Worm (Caenorhabditis elegans) whole organism, L3 larva: ENCODE results near the gene cyp-14A4.

Source experiments
- R02D3.7 ChIP-seq: fragments of 150-350 bp; optimal IDR thresholded peaks from 2 replicates; lab custom pipeline; 2014; ENCODE audit warnings: missing biosample characterization, missing genetic modification characterization
- ZK546.5 ChIP-seq: sonication (generic microtip); optimal IDR thresholded peaks from 2 replicates; lab custom pipeline; 2017; ENCODE audit warnings: missing biosample characterization, missing genetic modification characterization
- ama-1 ChIP-seq: fragments of 150-350 bp; optimal IDR thresholded peaks from 2 replicates; lab custom pipeline; 2018
- ceh-16 ChIP-seq: sonication (generic microtip); optimal IDR thresholded peaks from 2 replicates; lab custom pipeline; 2017; ENCODE audit warnings: missing biosample characterization, missing genetic modification characterization
- ceh-28 ChIP-seq: fragments of 150-350 bp; optimal IDR thresholded peaks from 2 replicates; lab custom pipeline; 2014; ENCODE audit warnings: missing biosample characterization, missing genetic modification reagents, missing genetic modification characterization
- ceh-82 ChIP-seq: fragments of 150-350 bp; optimal IDR thresholded peaks from 2 replicates; lab custom pipeline; 2014; ENCODE audit warnings: missing biosample characterization, missing genetic modification characterization
- ceh-9 ChIP-seq: sonication (generic microtip); optimal IDR thresholded peaks from 2 replicates; lab custom pipeline; 2018; ENCODE audit warnings: missing biosample characterization, missing genetic modification characterization
- egl-27 ChIP-seq: sonication (generic microtip); optimal IDR thresholded peaks from 4 replicates; lab custom pipeline; 2017; ENCODE audit warnings: missing biosample characterization, missing genetic modification reagents, missing genetic modification characterization
- egl-5 ChIP-seq: fragments of 150-350 bp; optimal IDR thresholded peaks from 2 replicates; lab custom pipeline; 2017; ENCODE audit warnings: missing biosample characterization, missing genetic modification reagents, missing genetic modification characterization, inconsistent platforms
- elt-1 ChIP-seq: fragments of 150-350 bp; optimal IDR thresholded peaks from 2 replicates; lab custom pipeline; 2014; ENCODE audit warnings: missing biosample characterization, missing genetic modification characterization
- elt-2 ChIP-seq: sonication (generic microtip); optimal IDR thresholded peaks from 2 replicates; lab custom pipeline; 2016; ENCODE audit warnings: missing genetic modification reagents, mild to moderate bottlenecking, missing genetic modification characterization, missing compliant biosample characterization
- elt-3 ChIP-seq, 3 experiments: fragments of 150-350 bp in 1 of 3; sonication (generic microtip) in 2 of 3; optimal IDR thresholded peaks; 2 replicates in 2 of 3; 4 replicates in 1 of 3; lab custom pipeline; 2014 to 2017; ENCODE audit warnings: missing biosample characterization in 3 of 3, missing genetic modification characterization in 3 of 3
- eor-1 ChIP-seq, 2 experiments: fragments of 150-350 bp; optimal IDR thresholded peaks; 2 replicates each; lab custom pipeline; 2014 to 2018; ENCODE audit warnings: missing biosample characterization in 2 of 2, missing genetic modification characterization in 2 of 2
- fkh-2 ChIP-seq: fragments of 150-350 bp; optimal IDR thresholded peaks from 2 replicates; lab custom pipeline; 2014; ENCODE audit warnings: missing biosample characterization, missing genetic modification reagents, missing genetic modification characterization
- fos-1 ChIP-seq: fragments of 150-350 bp; optimal IDR thresholded peaks from 2 replicates; lab custom pipeline; 2014; ENCODE audit warnings: missing biosample characterization, missing genetic modification characterization
- hmg-11 ChIP-seq: sonication (generic microtip); optimal IDR thresholded peaks from 2 replicates; lab custom pipeline; 2016; ENCODE audit warnings: missing genetic modification characterization, missing compliant biosample characterization
- mdl-1 ChIP-seq: fragments of 150-350 bp; optimal IDR thresholded peaks from 2 replicates; lab custom pipeline; 2014; ENCODE audit warnings: missing biosample characterization, missing genetic modification characterization
- mml-1 ChIP-seq: fragments of 150-350 bp; sonication (generic microtip); optimal IDR thresholded peaks from 3 replicates; lab custom pipeline; 2014; ENCODE audit warnings: missing biosample characterization, missing genetic modification characterization
- nfya-1 ChIP-seq: sonication (generic microtip); optimal IDR thresholded peaks from 2 replicates; lab custom pipeline; 2017; ENCODE audit warnings: missing genetic modification characterization, mild to moderate bottlenecking, missing compliant biosample characterization, antibody characterized with exemption, moderate library complexity; ENCODE audit not compliant: insufficient read depth
- nhr-11 ChIP-seq: fragments of 150-350 bp; optimal IDR thresholded peaks from 2 replicates; lab custom pipeline; 2014; ENCODE audit warnings: missing biosample characterization, missing genetic modification characterization
- nhr-12 ChIP-seq: fragments of 150-350 bp; optimal IDR thresholded peaks from 2 replicates; lab custom pipeline; 2014; ENCODE audit warnings: missing biosample characterization, missing genetic modification characterization
- nhr-23 ChIP-seq: fragments of 150-350 bp; optimal IDR thresholded peaks from 2 replicates; lab custom pipeline; 2014; ENCODE audit warnings: missing biosample characterization, missing genetic modification reagents, missing genetic modification characterization
- nhr-237 ChIP-seq: fragments of 150-350 bp; optimal IDR thresholded peaks from 2 replicates; lab custom pipeline; 2014; ENCODE audit warnings: missing biosample characterization, missing genetic modification characterization
- nhr-25 ChIP-seq: sonication (generic microtip); optimal IDR thresholded peaks from 2 replicates; lab custom pipeline; 2017; ENCODE audit warnings: missing biosample characterization, missing genetic modification characterization
- nhr-28 ChIP-seq: fragments of 150-350 bp; optimal IDR thresholded peaks from 2 replicates; lab custom pipeline; 2014; ENCODE audit warnings: missing biosample characterization, missing genetic modification characterization
- nhr-43 ChIP-seq: sonication (generic microtip); optimal IDR thresholded peaks from 2 replicates; lab custom pipeline; 2016; ENCODE audit warnings: mild to moderate bottlenecking, missing genetic modification characterization, missing compliant biosample characterization; ENCODE audit not compliant: poor library complexity, severe bottlenecking
- nhr-76 ChIP-seq: fragments of 150-350 bp; sonication (generic microtip); optimal IDR thresholded peaks from 5 replicates; lab custom pipeline; 2014; ENCODE audit warnings: missing biosample characterization, missing genetic modification characterization
- nhr-77 ChIP-seq: fragments of 150-350 bp; optimal IDR thresholded peaks from 2 replicates; lab custom pipeline; 2014; ENCODE audit warnings: missing biosample characterization, missing genetic modification characterization
- pha-4 ChIP-seq: fragments of 150-350 bp; optimal IDR thresholded peaks from 2 replicates; lab custom pipeline; 2014; ENCODE audit warnings: missing biosample characterization, missing genetic modification reagents, missing genetic modification characterization
- pqm-1 ChIP-seq: fragments of 150-350 bp; optimal IDR thresholded peaks from 2 replicates; lab custom pipeline; 2017; ENCODE audit warnings: missing biosample characterization, missing genetic modification characterization, inconsistent platforms
- skn-1 ChIP-seq: fragments of 150-350 bp; optimal IDR thresholded peaks from 2 replicates; lab custom pipeline; 2014; ENCODE audit warnings: missing biosample characterization, missing genetic modification characterization
- snpc-4 ChIP-seq: fragments of 150-350 bp; optimal IDR thresholded peaks from 2 replicates; lab custom pipeline; 2014; ENCODE audit warnings: missing biosample characterization, missing genetic modification characterization
- tbx-2 ChIP-seq: sonication (generic microtip); optimal IDR thresholded peaks from 2 replicates; lab custom pipeline; 2016; ENCODE audit warnings: mild to moderate bottlenecking, missing genetic modification characterization, missing compliant biosample characterization
- unc-39 ChIP-seq: sonication (generic microtip); optimal IDR thresholded peaks from 4 replicates; lab custom pipeline; 2017; ENCODE audit warnings: missing biosample characterization, missing genetic modification characterization
- unc-62 ChIP-seq: fragments of 150-350 bp; sonication (generic microtip); optimal IDR thresholded peaks from 4 replicates; lab custom pipeline; 2014; ENCODE audit warnings: missing biosample characterization, missing genetic modification reagents, missing genetic modification characterization
- zag-1 ChIP-seq: fragments of 150-350 bp; optimal IDR thresholded peaks from 2 replicates; lab custom pipeline; 2014; ENCODE audit warnings: missing biosample characterization, missing genetic modification characterization
- ztf-11 ChIP-seq: fragments of 150-350 bp; optimal IDR thresholded peaks from 2 replicates; lab custom pipeline; 2014; ENCODE audit warnings: missing biosample characterization, missing genetic modification characterization
- ztf-4 ChIP-seq: fragments of 150-350 bp; optimal IDR thresholded peaks from 2 replicates; lab custom pipeline; 2014; ENCODE audit warnings: missing biosample characterization, missing genetic modification characterization

The cyp-14A4 gene

DNA sequence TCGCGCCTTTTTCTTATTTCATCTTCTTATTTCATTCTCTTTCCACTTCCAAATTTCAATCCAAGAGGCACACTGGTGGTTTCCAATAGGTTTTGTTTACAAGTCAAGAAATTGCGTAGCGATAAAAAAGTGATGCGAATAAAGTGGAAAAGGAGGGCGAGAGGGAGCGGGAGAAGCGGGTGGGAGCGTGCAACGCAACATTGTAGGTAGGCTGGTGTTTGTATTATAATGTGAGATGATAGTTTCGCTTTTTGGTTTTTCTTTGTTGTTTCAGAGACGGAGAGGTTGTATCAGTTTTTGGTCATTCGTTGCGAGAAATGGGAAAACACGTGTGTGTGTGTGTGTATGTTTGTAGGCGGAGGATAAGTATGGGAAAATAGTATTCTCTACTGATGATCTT is 33.8 kb downstream of the cyp-14A4 start:
- TF ChIP-seq tbx-2 (tag; lab: Kevin White, UChicago) (no peak), nhr-237 (tag; lab: Kevin White, UChicago) (no peak), unc-62 (GFP tag; lab: Kevin White, UChicago) (no peak), nhr-43 (tag; lab: Kevin White, UChicago) (peak; percentile 55), egl-27 (tag; lab: Kevin White, UChicago) (no peak), ama-1 (no peak), nfya-1 (tag; lab: Kevin White, UChicago) (peak; percentile 34), ZK546.5 (tag; lab: Kevin White, UChicago) (no peak), mdl-1 (tag; lab: Kevin White, UChicago) (peak; percentile 56), nhr-12 (no peak), unc-39 (tag; lab: Kevin White, UChicago) (no peak), nhr-25 (tag; lab: Kevin White, UChicago) (peak; percentile 82), egl-5 (no peak), ceh-9 (tag; lab: Kevin White, UChicago) (no peak), elt-2 (tag; lab: Kevin White, UChicago) (peak; percentile 79), elt-3 (tag; optimal IDR thresholded peaks at IDR 0.05; lab: Kevin White, UChicago) (no peak), fkh-2 (tag; lab: Kevin White, UChicago) (no peak), ceh-82 (tag; lab: Kevin White, UChicago) (no peak), ceh-28 (tag; lab: Kevin White, UChicago) (no peak), fos-1 (tag; lab: Kevin White, UChicago) (peak; percentile 36), hmg-11 (no peak), nhr-28 (tag; lab: Kevin White, UChicago) (no peak), snpc-4 (tag; lab: Kevin White, UChicago) (peak; percentile 5), ztf-4 (tag; lab: Kevin White, UChicago) (no peak), pha-4 (tag; lab: Kevin White, UChicago) (peak; percentile 92), nhr-23 (peak; percentile 72), ztf-11 (tag; lab: Kevin White, UChicago) (no peak), R02D3.7 (tag; lab: Kevin White, UChicago) (no peak), pqm-1 (peak; percentile 80)
- TF ChIP-seq, all 47 proteins: peak for 10

DNA sequence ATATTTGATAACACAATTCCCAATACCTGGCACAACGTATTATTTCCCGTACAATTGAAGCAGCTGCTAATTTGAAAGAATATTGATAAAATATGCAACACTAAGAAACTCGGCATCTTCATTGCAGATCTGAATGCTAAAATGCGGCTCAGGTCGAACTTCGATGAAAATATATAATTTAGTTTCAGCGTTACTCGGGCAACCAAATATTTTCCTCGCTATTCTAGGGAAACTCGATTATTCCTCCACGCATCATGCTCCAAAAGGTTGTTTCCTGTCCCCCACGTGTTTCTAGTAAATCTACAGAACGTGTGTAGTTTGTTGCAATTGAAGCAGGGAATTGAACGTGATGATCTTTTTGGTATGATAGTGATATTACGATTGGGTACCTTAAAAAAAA is 34.9 kb downstream of the cyp-14A4 start:
- TF ChIP-seq mml-1 (tag; lab: Kevin White, UChicago) (no peak), eor-1 (tag; optimal IDR thresholded peaks at IDR 0.05; lab: Kevin White, UChicago) (no peak), zag-1 (tag; lab: Kevin White, UChicago) (no peak), nhr-77 (tag; lab: Kevin White, UChicago) (no peak), skn-1 (no peak), fos-1 (tag; lab: Kevin White, UChicago) (no peak)
- TF ChIP-seq, all 47 proteins: peak for 0

DNA sequence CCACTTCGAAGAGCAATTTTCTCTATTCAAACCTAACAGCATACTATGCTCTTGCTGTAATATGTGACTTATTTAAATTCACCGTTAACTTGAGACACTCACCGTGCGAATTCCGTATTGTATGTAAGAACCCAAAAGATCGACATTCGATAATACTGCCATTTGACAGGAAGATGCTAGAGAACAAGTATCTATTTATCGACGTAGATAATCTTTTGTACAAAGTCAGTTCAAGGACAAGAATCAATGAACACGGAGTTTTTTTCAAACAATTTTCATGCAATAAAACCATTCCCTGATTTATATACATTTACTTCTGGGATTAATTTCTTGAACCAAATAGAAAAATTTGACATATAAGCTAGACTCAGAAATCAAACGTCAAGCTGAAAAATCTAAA is 35.7 kb downstream of the cyp-14A4 start, which contains the start of gene K08H2.7:
K08H2.7 (minus strand) TSS at position 173 of the 400 bp plus-strand sequence.
- TF ChIP-seq nhr-25 (tag; lab: Kevin White, UChicago) = peak; percentile 70
- TF ChIP-seq nhr-23 = peak; percentile 20
- TF ChIP-seq elt-1 (tag; lab: Kevin White, UChicago) = peak; percentile 97
- TF ChIP-seq skn-1 = no peak

DNA sequence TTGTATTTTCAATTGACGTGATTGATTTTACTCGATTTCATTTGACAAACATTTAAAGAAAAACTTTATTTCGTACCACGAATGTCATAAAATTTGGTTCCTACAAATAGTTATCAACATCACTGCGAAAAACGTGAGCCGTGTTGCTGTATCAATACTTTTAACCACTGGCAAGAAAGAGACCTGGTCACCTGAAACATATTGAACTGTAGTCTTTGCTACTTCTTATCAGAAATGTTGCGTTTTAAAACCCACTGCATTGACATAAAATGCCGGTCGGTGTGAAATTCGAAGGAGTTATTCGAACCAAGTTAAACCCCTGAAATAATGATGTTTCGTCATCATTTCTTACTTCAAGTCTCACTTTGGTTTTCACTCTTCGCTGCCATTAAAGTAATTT is 36.4 kb downstream of the cyp-14A4 start:
- TF ChIP-seq ceh-16 (tag; lab: Kevin White, UChicago) = no peak
- no peak for TF ChIP-seq ceh-28 (tag; lab: Kevin White, UChicago)
- no peak for TF ChIP-seq eor-1 (tag; optimal IDR thresholded peaks at IDR 0.05; lab: Kevin White, UChicago)
- TF ChIP-seq nhr-28 (tag; lab: Kevin White, UChicago) = no peak
- no peak for TF ChIP-seq ztf-4 (tag; lab: Kevin White, UChicago)
- no peak for TF ChIP-seq fos-1 (tag; lab: Kevin White, UChicago)
- no peak for TF ChIP-seq nhr-76 (tag; lab: Kevin White, UChicago)
- TF ChIP-seq nhr-12 = no peak
- no peak for TF ChIP-seq elt-1 (tag; lab: Kevin White, UChicago)
- TF ChIP-seq mml-1 (tag; lab: Kevin White, UChicago) = no peak
- peak; percentile 41 for TF ChIP-seq pqm-1
- peak; percentile 69 for TF ChIP-seq elt-2 (tag; lab: Kevin White, UChicago)
- TF ChIP-seq nhr-11 (tag; lab: Kevin White, UChicago) = no peak
- no peak for TF ChIP-seq mdl-1 (tag; lab: Kevin White, UChicago)
- no peak for TF ChIP-seq ZK546.5 (tag; lab: Kevin White, UChicago)
